Worm (Caenorhabditis elegans): Measurements from ENCODE around the gene K09E3.2.
"Not testable (repeated sequence)": the region's sequence is repeated elsewhere in the genome, so short reads cannot be mapped to it uniquely, and the experiment has no call there.

DNA sequence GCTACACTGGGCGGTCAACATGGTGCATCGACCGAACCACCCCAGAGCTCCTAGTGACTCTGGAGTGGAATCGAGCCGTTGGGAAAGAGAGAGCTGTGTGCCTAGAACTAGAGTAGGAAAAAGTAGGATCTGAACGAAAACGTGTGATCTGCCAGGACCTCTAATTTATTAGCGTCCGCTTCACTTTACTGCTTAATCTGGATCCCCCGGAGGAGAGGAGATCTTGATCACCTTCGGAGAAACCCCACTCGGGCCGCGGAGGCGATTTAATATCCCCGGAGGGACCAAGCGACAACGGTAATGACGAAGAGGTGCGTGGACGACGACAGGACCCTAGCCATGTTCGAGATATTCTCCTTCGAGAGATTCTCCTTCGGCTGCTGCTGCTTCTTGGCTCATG, at the start of gene K09E3.2:
- not testable (repeated sequence) for TF ChIP-seq him-1, W03F9.2, dao-5 (tag; optimal IDR thresholded peaks at IDR 0.05)
